Fruit fly (Drosophila melanogaster) whole organism, adult: ENCODE measurements around the gene Vajk1.
A peak's percentile ranks its signal among the peaks of the same experiment; 100 is the strongest.

Source experiments
- CG11617 ChIP-seq: fragments of 200-800 bp; sonication (Bioruptor generic); optimal IDR thresholded peaks from 2 replicates; lab custom pipeline; 2017; ENCODE audit warnings: mild to moderate bottlenecking, missing biosample characterization, missing genetic modification reagents, missing genetic modification characterization
- CG12768 ChIP-seq: fragments of 200-800 bp; sonication (Bioruptor generic); optimal IDR thresholded peaks from 2 replicates; lab custom pipeline; 2017; ENCODE audit warnings: missing biosample characterization, missing genetic modification characterization, mild to moderate bottlenecking, moderate library complexity, missing genetic modification reagents
- CG14711 ChIP-seq: fragments of 200-800 bp; sonication (Bioruptor generic); optimal IDR thresholded peaks from 2 replicates; lab custom pipeline; 2018; ENCODE audit warnings: missing biosample characterization, mild to moderate bottlenecking, missing genetic modification characterization, moderate library complexity
- CG1620 ChIP-seq: fragments of 200-800 bp; sonication (Bioruptor generic); optimal IDR thresholded peaks from 2 replicates; lab custom pipeline; 2016; ENCODE audit warnings: missing biosample characterization, missing genetic modification characterization
- CG33017 ChIP-seq: fragments of 200-800 bp; sonication (Bioruptor generic); optimal IDR thresholded peaks from 2 replicates; lab custom pipeline; 2018; ENCODE audit warnings: missing biosample characterization, mild to moderate bottlenecking, missing genetic modification characterization, moderate library complexity
- CG5204 ChIP-seq: fragments of 200-800 bp; sonication (Bioruptor generic); optimal IDR thresholded peaks from 2 replicates; lab custom pipeline; 2016; ENCODE audit warnings: missing biosample characterization, missing genetic modification characterization
- CG7045 ChIP-seq: fragments of 200-800 bp; sonication (Bioruptor generic); optimal IDR thresholded peaks from 2 replicates; lab custom pipeline; 2017; ENCODE audit warnings: missing biosample characterization, mild to moderate bottlenecking, missing genetic modification characterization
- CG7101 ChIP-seq: fragments of 200-800 bp; sonication (Bioruptor generic); optimal IDR thresholded peaks from 2 replicates; lab custom pipeline; 2018; ENCODE audit warnings: missing biosample characterization, mild to moderate bottlenecking, missing genetic modification characterization, moderate library complexity
- Clk ChIP-seq: fragments of 200-800 bp; sonication (Bioruptor generic); optimal IDR thresholded peaks from 2 replicates; lab custom pipeline; 2017; ENCODE audit warnings: missing biosample characterization, missing genetic modification characterization
- Crg-1 ChIP-seq: fragments of 200-800 bp; sonication (Bioruptor generic); optimal IDR thresholded peaks from 2 replicates; lab custom pipeline; 2016; ENCODE audit warnings: missing biosample characterization, missing genetic modification characterization
- Hr96 ChIP-seq: fragments of 200-800 bp; sonication (Bioruptor generic); optimal IDR thresholded peaks from 2 replicates; lab custom pipeline; 2016; ENCODE audit warnings: missing biosample characterization, missing genetic modification characterization
- Mnt ChIP-seq: fragments of 200-800 bp; sonication (Bioruptor generic); optimal IDR thresholded peaks from 2 replicates; lab custom pipeline; 2016; ENCODE audit warnings: missing biosample characterization, mild to moderate bottlenecking, missing genetic modification characterization
- bab1 ChIP-seq: fragments of 200-800 bp; sonication (Bioruptor generic); optimal IDR thresholded peaks from 3 replicates; lab custom pipeline; 2019; ENCODE audit warnings: missing biosample characterization, mild to moderate bottlenecking, missing genetic modification characterization, moderate library complexity
- cic ChIP-seq: fragments of 200-800 bp; sonication (Bioruptor generic); optimal IDR thresholded peaks from 2 replicates; lab custom pipeline; 2017; ENCODE audit warnings: missing biosample characterization, mild to moderate bottlenecking, missing genetic modification characterization, moderate library complexity
- cnc ChIP-seq, 2 experiments: fragments of >200 bp; optimal IDR thresholded peaks; 2 replicates each; lab custom pipeline; 2017
- kay ChIP-seq: fragments of 200-800 bp; sonication (Bioruptor generic); peaks from one replicate; lab custom pipeline; 2016; ENCODE audit warnings: missing biosample characterization, missing genetic modification characterization, borderline replicate concordance
- ovo ChIP-seq: fragments of 200-800 bp; sonication (Bioruptor generic); optimal IDR thresholded peaks from 2 replicates; lab custom pipeline; 2016; ENCODE audit warnings: missing biosample characterization, missing genetic modification characterization
- pad ChIP-seq: fragments of 200-800 bp; sonication (Bioruptor generic); optimal IDR thresholded peaks from 3 replicates; lab custom pipeline; 2017; ENCODE audit warnings: missing biosample characterization, missing genetic modification characterization, mild to moderate bottlenecking, moderate library complexity, missing genetic modification reagents
- tj ChIP-seq: fragments of 200-800 bp; sonication (Bioruptor generic); optimal IDR thresholded peaks from 3 replicates; lab custom pipeline; 2017; ENCODE audit warnings: missing biosample characterization, mild to moderate bottlenecking, missing genetic modification characterization, moderate library complexity
- toe ChIP-seq: fragments of 200-800 bp; sonication (Bioruptor generic); optimal IDR thresholded peaks from 2 replicates; lab custom pipeline; 2016; ENCODE audit warnings: missing biosample characterization, missing genetic modification characterization

Vajk1 gene

DNA sequence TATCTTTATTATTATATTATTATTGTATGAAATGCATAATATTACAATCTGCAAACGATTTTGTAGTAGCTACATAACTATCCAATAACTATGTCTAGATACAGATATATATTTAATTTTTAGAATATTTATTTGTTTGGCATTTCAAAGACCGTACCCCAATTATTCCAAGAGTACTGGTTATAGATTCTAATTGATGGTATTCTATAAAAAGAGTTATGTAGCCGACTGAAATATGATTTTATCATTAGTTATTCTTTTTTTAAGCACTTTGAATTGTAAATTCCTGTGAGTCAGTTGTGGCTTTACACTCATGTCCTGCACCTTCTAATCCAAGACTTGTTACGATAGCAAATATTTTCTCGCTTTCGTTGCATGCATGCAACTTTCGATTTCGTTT is 2.3 kb upstream of the Vajk1 start:
- TF ChIP-seq cnc (optimal IDR thresholded peaks at IDR 0.05; lab: Kevin White, UChicago) (no peak), Clk (GFP tag; lab: Kevin White, UChicago) (no peak), toe (GFP tag; lab: Kevin White, UChicago) (no peak), bab1 (GFP tag; lab: Kevin White, UChicago) (no peak), CG1620 (GFP tag; lab: Kevin White, UChicago) (no peak), Hr96 (GFP tag; lab: Kevin White, UChicago) (no peak), CG5204 (GFP tag; lab: Kevin White, UChicago) (no peak), cic (GFP tag; lab: Kevin White, UChicago) (no peak), CG12768 (GFP tag; lab: Kevin White, UChicago) (no peak), pad (GFP tag; lab: Kevin White, UChicago) (no peak), kay (GFP tag; lab: Kevin White, UChicago) (no peak)

DNA sequence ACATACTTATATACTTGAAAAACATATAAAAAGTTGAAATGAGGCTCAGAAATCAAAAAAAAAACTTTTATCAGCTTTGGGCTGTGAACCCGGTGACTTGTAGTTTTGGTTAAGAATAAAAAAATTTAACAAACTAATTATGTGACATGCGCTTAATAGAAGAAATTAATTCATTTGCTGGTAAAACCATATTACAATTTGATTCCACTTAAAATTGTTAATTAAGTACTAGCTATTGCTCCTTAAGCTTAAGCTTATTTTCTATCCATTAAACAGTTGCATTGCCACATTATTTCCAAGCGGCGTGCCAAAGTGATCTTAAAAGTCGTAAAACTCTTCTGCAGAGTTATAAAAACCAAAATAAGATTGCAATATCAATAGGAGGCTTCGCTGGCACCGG is 631 bp upstream of the Vajk1 start:
- no peak for TF ChIP-seq CG1620 (GFP tag; lab: Kevin White, UChicago)
- TF ChIP-seq Clk (GFP tag; lab: Kevin White, UChicago) = no peak
- TF ChIP-seq Mnt = no peak
- TF ChIP-seq Crg-1 = no peak
- TF ChIP-seq CG14711 (tag; lab: Kevin White, UChicago) = no peak
- TF ChIP-seq bab1 (GFP tag; lab: Kevin White, UChicago) = no peak
- TF ChIP-seq cnc (optimal IDR thresholded peaks at IDR 0.05; lab: Kevin White, UChicago) = no peak
- no peak for TF ChIP-seq toe (GFP tag; lab: Kevin White, UChicago)
- no peak for TF ChIP-seq kay (GFP tag; lab: Kevin White, UChicago)
- TF ChIP-seq CG12768 (GFP tag; lab: Kevin White, UChicago) = no peak
- TF ChIP-seq CG7101 (tag; lab: Kevin White, UChicago) = no peak
- no peak for TF ChIP-seq CG33017 (tag; lab: Kevin White, UChicago)
- no peak for TF ChIP-seq ovo (GFP tag; lab: Kevin White, UChicago)
- TF ChIP-seq cic (GFP tag; lab: Kevin White, UChicago) = no peak
- no peak for TF ChIP-seq CG5204 (GFP tag; lab: Kevin White, UChicago)
- TF ChIP-seq pad (GFP tag; lab: Kevin White, UChicago) = no peak
- TF ChIP-seq tj (GFP tag; lab: Kevin White, UChicago) = no peak
- no peak for TF ChIP-seq Hr96 (GFP tag; lab: Kevin White, UChicago)
- TF ChIP-seq CG7045 (GFP tag; lab: Kevin White, UChicago) = no peak

DNA sequence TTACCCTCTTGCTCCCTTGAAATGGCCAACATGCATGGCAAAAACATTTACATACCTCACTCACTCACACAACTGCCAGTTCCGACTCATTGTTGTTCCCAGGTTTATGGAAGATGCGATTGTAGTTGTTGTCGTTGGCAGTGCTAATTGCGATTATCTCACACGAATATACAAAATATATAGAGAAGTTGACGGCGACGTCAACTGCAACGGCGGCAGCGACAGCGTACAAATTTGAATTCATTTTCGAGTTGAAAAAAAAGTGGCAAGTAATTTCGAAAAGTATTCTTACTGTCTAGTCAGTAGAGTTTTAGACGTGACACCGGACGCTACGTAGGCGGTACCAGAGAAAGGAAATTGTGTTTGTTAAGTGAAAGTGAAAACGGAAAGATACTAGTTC is 8.9 kb downstream of the Vajk1 start, which contains the start of gene Ance-3:
Ance-3 (plus strand) TSS at position 301 of the 400 bp plus-strand sequence.
- TF ChIP-seq pad (GFP tag; lab: Kevin White, UChicago) = no peak

DNA sequence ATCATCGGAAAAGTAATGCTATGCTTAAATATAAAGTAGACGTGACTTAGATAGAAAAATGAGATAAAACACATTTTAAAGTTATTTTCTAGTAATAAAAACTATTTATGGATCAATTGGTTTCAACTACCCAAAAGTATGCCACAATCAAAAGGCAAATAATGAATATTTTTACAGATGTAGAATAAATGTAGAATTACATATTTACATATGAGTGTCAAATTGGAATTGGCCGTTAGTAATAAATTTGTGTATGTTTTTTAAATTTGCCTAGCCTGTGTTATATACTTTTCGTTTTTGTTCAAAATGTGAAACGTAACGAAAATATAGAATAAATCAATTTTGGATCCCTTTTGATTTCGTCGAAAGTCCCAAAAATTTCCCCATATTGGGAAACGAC is 11.6 kb downstream of the Vajk1 start, which contains the start of gene Acyp:
Acyp (plus strand) TSS at position 301 of the 400 bp plus-strand sequence.
- no peak for TF ChIP-seq Crg-1
- no peak for TF ChIP-seq Clk (GFP tag; lab: Kevin White, UChicago)
- no peak for TF ChIP-seq CG1620 (GFP tag; lab: Kevin White, UChicago)

DNA sequence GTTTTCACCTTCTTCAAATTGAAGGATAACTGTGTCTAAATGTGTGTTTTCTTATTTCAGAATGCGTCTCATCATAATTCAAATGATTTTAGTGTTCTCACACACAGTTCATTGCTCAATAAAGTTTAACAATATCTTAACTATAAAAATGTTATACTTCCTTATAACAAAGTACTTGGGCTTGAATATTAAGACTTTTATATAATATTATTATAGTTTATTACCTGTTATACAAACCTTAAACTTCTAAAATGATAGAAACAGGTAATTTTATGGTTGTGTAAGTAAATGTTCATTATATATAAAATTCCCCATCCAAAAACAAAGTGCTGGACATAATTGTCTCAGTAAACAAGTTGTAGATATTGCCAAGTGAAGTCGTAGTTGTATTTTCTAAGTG is 14.3 kb downstream of the Vajk1 start, which contains the start of gene Ance-2:
Ance-2 (plus strand) TSS at position 301 of the 400 bp plus-strand sequence.
- no peak for TF ChIP-seq CG11617 (GFP tag; lab: Kevin White, UChicago)

DNA sequence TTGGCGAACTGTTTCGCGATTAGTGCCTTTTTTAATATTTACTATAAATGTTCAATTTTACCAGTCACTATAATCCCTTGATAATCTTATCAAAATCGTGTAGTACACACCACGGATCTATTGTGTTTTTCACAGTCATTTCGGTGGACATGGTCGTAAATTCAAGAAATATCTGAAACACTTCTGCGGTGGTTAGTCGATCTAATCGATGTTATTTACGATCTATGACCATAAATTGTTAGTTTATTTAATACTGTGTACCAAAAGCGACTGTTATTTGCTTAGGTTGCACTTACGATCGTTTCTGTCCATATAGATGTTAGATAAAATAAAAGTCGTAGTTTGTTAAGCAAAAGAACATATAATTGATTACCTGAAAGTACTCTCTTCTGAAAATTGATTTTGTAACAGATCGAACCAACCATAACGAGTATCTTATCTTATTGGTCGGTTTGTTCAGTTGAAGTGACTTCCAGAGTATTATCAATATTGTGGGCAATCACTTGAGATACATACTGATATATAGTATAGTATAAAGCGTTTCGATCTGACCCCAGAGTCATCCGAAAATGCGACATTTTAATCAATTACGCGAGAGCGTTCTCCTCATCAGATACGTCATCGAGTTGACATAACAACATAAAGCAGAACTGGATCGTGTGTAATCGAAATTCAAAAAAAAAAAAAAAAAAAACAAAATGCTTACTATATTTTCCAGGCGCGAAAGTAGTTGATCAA is 17.3 kb downstream of the Vajk1 start:
- TF ChIP-seq CG12768 (GFP tag; lab: Kevin White, UChicago) = peak; percentile 4
- TF ChIP-seq Crg-1 = no peak
- TF ChIP-seq CG11617 (GFP tag; lab: Kevin White, UChicago) = no peak
- TF ChIP-seq cic (GFP tag; lab: Kevin White, UChicago) = peak; percentile 65

DNA sequence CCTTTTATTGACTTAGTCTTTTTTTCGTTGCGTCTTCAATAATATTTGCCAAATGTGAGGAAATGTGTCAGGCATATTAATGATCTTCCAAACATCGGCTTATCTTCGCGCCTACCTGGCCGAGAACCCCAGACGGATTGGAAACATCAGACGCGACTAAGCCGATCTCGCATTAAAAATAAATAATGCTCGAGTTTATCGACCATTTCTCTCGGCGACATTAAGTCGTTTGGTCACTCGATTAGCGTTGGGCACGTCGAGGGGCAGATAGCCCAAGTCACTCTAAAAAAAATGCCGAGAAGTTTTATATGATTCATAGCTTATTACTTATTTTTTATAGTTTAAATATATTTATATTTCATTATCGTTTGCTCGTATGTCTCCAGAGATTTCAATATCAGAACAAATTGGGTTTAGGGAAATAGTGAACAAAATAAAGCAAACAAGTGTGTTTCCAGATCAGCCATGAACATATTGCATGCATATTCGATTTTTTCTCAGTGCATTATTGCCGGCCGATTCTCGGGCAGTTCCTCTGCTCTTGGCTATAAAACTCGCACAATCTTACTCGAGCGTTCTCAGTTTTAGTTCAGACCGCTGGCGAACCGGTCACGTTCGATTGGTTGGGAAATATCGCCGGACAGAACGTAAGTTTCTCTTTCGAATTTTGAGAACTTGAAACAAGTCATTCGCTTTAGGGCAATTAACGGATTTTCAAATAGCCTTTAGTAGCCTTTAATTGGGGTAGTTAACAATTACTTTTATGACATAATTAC is 18.1 kb downstream of the Vajk1 start, which contains the start of gene Ance:
Ance (plus strand) TSS at position 574 of the 776 bp plus-strand sequence.
- TF ChIP-seq CG12768 (GFP tag; lab: Kevin White, UChicago) (peak; percentile 9), cnc (optimal IDR thresholded peaks at IDR 0.05; lab: Kevin White, UChicago) (no peak), ovo (GFP tag; lab: Kevin White, UChicago) (no peak), bab1 (GFP tag; lab: Kevin White, UChicago) (peak; percentile 18), Crg-1 (no peak), pad (GFP tag; lab: Kevin White, UChicago) (no peak), tj (GFP tag; lab: Kevin White, UChicago) (no peak), CG14711 (tag; lab: Kevin White, UChicago) (no peak), CG1620 (GFP tag; lab: Kevin White, UChicago) (no peak), CG33017 (tag; lab: Kevin White, UChicago) (peak; percentile 15), toe (GFP tag; lab: Kevin White, UChicago) (no peak), kay (GFP tag; lab: Kevin White, UChicago) (peak; percentile 90), CG7045 (GFP tag; lab: Kevin White, UChicago) (peak; percentile 48), cic (GFP tag; lab: Kevin White, UChicago) (peak; percentile 74), CG11617 (GFP tag; lab: Kevin White, UChicago) (peak; percentile 52), Hr96 (GFP tag; lab: Kevin White, UChicago) (peak; percentile 36)
